Fruit fly (Drosophila melanogaster) whole organism, wandering third instar larva: ENCODE data around the gene Ms.

ENCODE experiments used
- CG32264 ChIP-seq: fragments of 200-800 bp; sonication (Bioruptor generic); optimal IDR thresholded peaks from 2 replicates; lab custom pipeline; 2016; ENCODE audit warnings: missing biosample characterization, missing genetic modification characterization
- CG9705 ChIP-seq: fragments of 200-800 bp; sonication (Bioruptor generic); optimal IDR thresholded peaks from 2 replicates; lab custom pipeline; 2018; ENCODE audit warnings: missing biosample characterization, mild to moderate bottlenecking, missing genetic modification characterization
- CrebA ChIP-seq: fragments of 200-800 bp; sonication (Bioruptor generic); optimal IDR thresholded peaks from 2 replicates; lab custom pipeline; 2016; ENCODE audit warnings: missing biosample characterization, mild to moderate bottlenecking, missing genetic modification characterization, borderline replicate concordance
- Dif ChIP-seq: fragments of 200-275, 200-300 bp; sonication (Bioruptor generic); optimal IDR thresholded peaks from 2 replicates; lab custom pipeline; 2018; ENCODE audit warnings: missing biosample characterization, missing genetic modification characterization; ENCODE audit not compliant: partially characterized antibody
- GATAd ChIP-seq: sonication (Bioruptor generic); optimal IDR thresholded peaks from 2 replicates; lab custom pipeline; 2016; ENCODE audit warnings: missing biosample characterization, missing genetic modification characterization
- HLH106 ChIP-seq: fragments of 200-800 bp; optimal IDR thresholded peaks from 3 replicates; lab custom pipeline; 2019; ENCODE audit warnings: missing biosample characterization, mild to moderate bottlenecking, missing genetic modification characterization, moderate library complexity
- Hnf4 ChIP-seq: fragments of 200-800 bp; sonication (Bioruptor generic); optimal IDR thresholded peaks from 2 replicates; lab custom pipeline; 2016; ENCODE audit warnings: missing biosample characterization, mild to moderate bottlenecking, missing genetic modification characterization
- Hr78 ChIP-seq: fragments of >200 bp; optimal IDR thresholded peaks from 2 replicates; lab custom pipeline; 2017; ENCODE audit warnings: missing biosample characterization, missing genetic modification characterization
- Jra ChIP-seq: sonication (Bioruptor generic); optimal IDR thresholded peaks from 2 replicates; lab custom pipeline; 2016; ENCODE audit warnings: missing biosample characterization, missing genetic modification characterization
- Mio ChIP-seq: sonication (Bioruptor generic); optimal IDR thresholded peaks from 2 replicates; lab custom pipeline; 2016; ENCODE audit warnings: missing biosample characterization, missing genetic modification characterization
- Myc ChIP-seq: fragments of >200 bp; optimal IDR thresholded peaks from 2 replicates; lab custom pipeline; 2017
- OdsH ChIP-seq: fragments of 200-800 bp; sonication (Bioruptor generic); optimal IDR thresholded peaks from 2 replicates; lab custom pipeline; 2016; ENCODE audit warnings: missing biosample characterization, mild to moderate bottlenecking, missing genetic modification characterization
- Rel ChIP-seq, 2 experiments: fragments of 200-800 bp; sonication (Bioruptor generic) in 1 of 2; optimal IDR thresholded peaks; 2 replicates in 1 of 2; 3 replicates in 1 of 2; lab custom pipeline; 2016 to 2019; ENCODE audit warnings: mild to moderate bottlenecking in 2 of 2, missing biosample characterization in 2 of 2, missing genetic modification characterization in 2 of 2, moderate library complexity in 1 of 2
- Vsx2 ChIP-seq: fragments of 200-300, 225-300 bp; sonication (Bioruptor generic); optimal IDR thresholded peaks from 2 replicates; lab custom pipeline; 2018; ENCODE audit warnings: missing biosample characterization, missing genetic modification characterization; ENCODE audit not compliant: partially characterized antibody
- br ChIP-seq: fragments of 200-800 bp; sonication (Bioruptor generic); optimal IDR thresholded peaks from 2 replicates; lab custom pipeline; 2016; ENCODE audit warnings: missing biosample characterization, missing genetic modification characterization
- brk ChIP-seq: fragments of 200-800 bp; sonication (Bioruptor generic); optimal IDR thresholded peaks from 2 replicates; lab custom pipeline; 2016; ENCODE audit warnings: missing biosample characterization, mild to moderate bottlenecking, missing genetic modification characterization
- dl ChIP-seq, 2 experiments: fragments of 175-275, 200-275 bp in 1 of 2; fragments of 200-275 bp in 1 of 2; sonication (Bioruptor generic); optimal IDR thresholded peaks; lab custom pipeline; 2018; ENCODE audit warnings: mild to moderate bottlenecking in 2 of 2, missing biosample characterization in 2 of 2, missing genetic modification characterization in 2 of 2, moderate library complexity in 2 of 2; ENCODE audit not compliant: partially characterized antibody in 2 of 2, insufficient read depth in 1 of 2
- dmrt93B ChIP-seq: fragments of 200-800 bp; sonication (Bioruptor generic); optimal IDR thresholded peaks from 2 replicates; lab custom pipeline; 2018; ENCODE audit warnings: missing biosample characterization, mild to moderate bottlenecking, missing genetic modification characterization
- dsf ChIP-seq: sonication (Bioruptor generic); optimal IDR thresholded peaks from 2 replicates; lab custom pipeline; 2016; ENCODE audit warnings: missing biosample characterization, missing genetic modification characterization, borderline replicate concordance
- foxo ChIP-seq, 2 experiments: fragments of 200-800 bp; sonication (Bioruptor generic); optimal IDR thresholded peaks; 2 replicates in 1 of 2; 3 replicates in 1 of 2; lab custom pipeline; 2016 to 2017; ENCODE audit warnings: missing biosample characterization in 2 of 2, missing genetic modification characterization in 2 of 2
- fru ChIP-seq: fragments of 200-800 bp; sonication (Bioruptor generic); optimal IDR thresholded peaks from 3 replicates; lab custom pipeline; 2016; ENCODE audit warnings: missing biosample characterization, mild to moderate bottlenecking, missing genetic modification characterization
- jim ChIP-seq: fragments of 175-275, 200-325 bp; sonication (Bioruptor generic); optimal IDR thresholded peaks from 2 replicates; lab custom pipeline; 2016; ENCODE audit warnings: missing biosample characterization, mild to moderate bottlenecking, missing genetic modification characterization
- psq ChIP-seq: fragments of 200-800 bp; sonication (Bioruptor generic); optimal IDR thresholded peaks from 3 replicates; lab custom pipeline; 2017; ENCODE audit warnings: missing biosample characterization, mild to moderate bottlenecking, missing genetic modification characterization, moderate library complexity
- rgr ChIP-seq: fragments of 200-800 bp; sonication (Bioruptor generic); optimal IDR thresholded peaks from 3 replicates; lab custom pipeline; 2016; ENCODE audit warnings: missing biosample characterization, mild to moderate bottlenecking, missing genetic modification characterization
- tai ChIP-seq: sonication (Bioruptor generic); optimal IDR thresholded peaks from 2 replicates; lab custom pipeline; 2016; ENCODE audit warnings: missing biosample characterization, missing genetic modification characterization
- woc ChIP-seq: sonication (Bioruptor generic); optimal IDR thresholded peaks from 2 replicates; lab custom pipeline; 2016; ENCODE audit warnings: missing biosample characterization, mild to moderate bottlenecking, missing genetic modification characterization

Gene Ms

DNA sequence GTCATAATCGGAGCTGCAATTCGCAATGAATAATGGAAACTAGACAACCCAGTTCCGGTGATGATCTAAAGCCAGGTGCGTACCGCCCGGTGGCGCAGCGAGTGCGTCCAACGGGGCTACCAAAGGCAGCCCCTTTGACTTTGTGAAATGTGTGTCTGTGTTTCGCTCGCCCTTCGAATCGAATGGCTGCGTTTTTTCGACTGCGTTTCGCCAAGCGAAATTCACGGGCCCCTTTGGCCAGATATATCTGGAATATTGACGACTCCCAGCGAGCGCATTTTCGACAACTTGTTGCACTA lies 22.3 kb upstream of the Ms start:
- TF ChIP-seq Jra (GFP tag; lab: Kevin White, UChicago) (no peak), GATAd (GFP tag; lab: Kevin White, UChicago) (no peak), foxo (GFP tag; optimal IDR thresholded peaks at IDR 0.05; lab: Kevin White, UChicago) (no peak), psq (GFP tag; lab: Kevin White, UChicago) (no peak), jim (no peak), CG9705 (GFP tag; lab: Kevin White, UChicago) (no peak), HLH106 (no peak), brk (no peak), Vsx2 (GFP tag; lab: Kevin White, UChicago) (no peak), OdsH (GFP tag; lab: Kevin White, UChicago) (no peak), Rel (GFP tag; optimal IDR thresholded peaks at IDR 0.05; lab: Kevin White, UChicago) (no peak), Rel (tag; optimal IDR thresholded peaks at IDR 0.05; lab: Kevin White, UChicago) (no peak), CrebA (no peak), Mio (GFP tag; lab: Kevin White, UChicago) (no peak)

DNA sequence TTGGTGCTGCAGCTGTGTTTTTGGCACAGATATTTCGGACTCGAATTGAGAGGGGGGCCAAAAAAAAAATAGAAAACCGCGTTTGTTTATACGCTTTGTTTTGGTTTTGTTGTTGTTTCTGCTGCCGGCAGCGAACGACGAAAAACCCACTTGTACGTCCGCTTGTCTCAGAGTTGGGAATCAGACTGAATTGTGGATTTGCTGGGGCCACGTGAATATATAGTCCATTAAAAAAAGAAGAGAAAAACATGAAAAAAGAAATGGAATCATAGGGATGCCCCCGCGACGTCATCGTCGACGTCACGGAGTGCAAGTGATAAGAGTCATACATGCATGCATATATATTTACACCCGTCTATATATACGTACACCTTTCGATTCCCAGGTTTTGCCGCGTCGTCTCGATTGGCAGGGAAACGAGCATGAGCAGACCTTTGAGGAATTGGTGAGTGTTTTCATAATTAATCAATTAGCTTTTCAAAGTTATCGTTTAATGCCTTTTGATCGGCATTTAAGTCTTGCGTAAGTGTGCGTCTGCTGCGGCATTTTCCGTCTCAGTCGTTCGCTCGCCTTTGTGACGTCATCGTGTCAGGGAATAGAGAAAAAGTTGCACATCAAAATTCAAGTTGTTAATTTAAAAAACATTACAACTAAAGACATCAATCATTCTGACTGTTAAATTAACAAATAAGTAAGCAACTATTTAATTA lies 21.6 kb upstream of the Ms start:
- TF ChIP-seq Rel (GFP tag; optimal IDR thresholded peaks at IDR 0.05; lab: Kevin White, UChicago) (no peak), Rel (tag; optimal IDR thresholded peaks at IDR 0.05; lab: Kevin White, UChicago) (peak; percentile 87), OdsH (GFP tag; lab: Kevin White, UChicago) (no peak), CG32264 (GFP tag; lab: Kevin White, UChicago) (no peak)

DNA sequence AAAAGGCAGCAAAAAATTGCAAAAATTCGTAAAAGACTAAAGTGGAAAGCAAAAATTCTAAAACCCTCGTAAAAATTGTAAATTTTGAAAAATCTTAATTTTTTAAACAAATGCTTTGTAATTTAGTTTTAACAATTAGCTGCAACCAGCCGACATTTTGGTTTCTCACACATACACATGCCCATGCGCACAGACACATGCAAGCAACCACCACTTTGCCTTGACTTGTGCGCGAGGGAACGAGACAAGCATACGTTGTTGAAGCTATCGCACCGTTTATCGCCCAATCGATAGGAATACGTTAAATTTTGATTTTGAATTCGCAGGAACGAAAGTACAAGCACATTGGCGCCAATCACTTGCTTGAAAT lies 21.0 kb upstream of the Ms start:
- TF ChIP-seq CG32264 (GFP tag; lab: Kevin White, UChicago) (no peak), Vsx2 (GFP tag; lab: Kevin White, UChicago) (peak; percentile 96)

DNA sequence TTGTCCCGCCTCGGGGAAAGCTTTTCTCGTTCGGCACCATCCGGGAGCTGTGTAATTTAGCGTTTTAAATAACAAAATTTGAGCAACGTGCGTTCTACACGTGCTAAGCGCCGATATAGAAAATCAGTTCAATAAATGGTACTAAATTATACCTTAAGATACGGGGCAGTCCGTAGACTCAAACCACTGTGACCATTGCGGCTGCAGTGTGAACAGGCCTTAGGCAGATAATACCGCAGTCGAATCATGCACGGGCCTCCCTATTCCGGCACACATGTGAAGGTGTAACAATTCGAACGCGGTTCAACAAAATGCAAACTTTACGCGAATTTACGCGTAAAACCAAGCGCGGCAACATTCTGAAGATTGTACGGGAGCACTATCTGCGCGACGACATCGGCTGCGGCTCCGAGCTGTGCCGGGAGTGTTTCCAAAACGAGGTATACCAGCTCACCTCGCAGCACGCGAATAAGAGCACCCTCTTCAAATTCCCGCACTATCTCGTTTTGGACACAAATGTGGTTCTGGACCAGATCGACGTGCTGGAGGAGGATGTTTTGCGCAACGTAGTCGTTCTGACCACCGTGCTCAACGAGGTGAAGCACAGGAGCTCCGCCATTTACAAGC lies 8.1 kb upstream of the Ms start, which contains the start of the genes Rrp5 and Dis3:
Gene Rrp5, minus strand, starts transcription at position 135 of the 627 bp plus-strand sequence.
Gene Dis3, plus strand, starts transcription at position 252 of the 627 bp plus-strand sequence.
- no peak for TF ChIP-seq HLH106
- TF ChIP-seq Vsx2 (GFP tag; lab: Kevin White, UChicago), result peak; percentile 99
- peak; percentile 68 for TF ChIP-seq Myc
- TF ChIP-seq dl (GFP tag; optimal IDR thresholded peaks at IDR 0.05; lab: Kevin White, UChicago; ENCODE audit: insufficient read depth in 1 of 2, partially characterized antibody in 2 of 2), result peak in 1 of 2 experiments; percentile 16
- peak; percentile 97 for TF ChIP-seq Dif
- no peak for TF ChIP-seq rgr

DNA sequence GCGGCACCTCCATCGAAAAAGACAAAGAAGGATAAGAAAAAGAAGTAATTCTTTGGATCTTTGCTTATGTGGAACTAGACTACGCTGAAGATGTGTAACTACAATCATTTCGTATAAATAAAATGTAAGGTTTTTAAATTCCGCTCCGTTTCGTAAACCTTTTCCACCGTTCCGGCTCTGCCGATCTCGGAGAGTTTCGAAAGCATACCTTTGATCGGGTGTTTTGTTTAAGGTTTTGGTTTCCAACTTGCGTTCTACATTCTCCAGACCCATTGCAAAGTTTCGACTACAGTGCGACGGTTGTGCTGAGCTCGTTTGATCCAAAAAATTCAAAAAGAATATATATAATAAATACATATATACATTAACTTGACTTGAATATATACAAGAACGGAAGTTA lies 4.7 kb upstream of the Ms start, which contains the start of gene CG6432:
Gene CG6432, plus strand, starts transcription at position 301 of the 400 bp plus-strand sequence.
- TF ChIP-seq tai (GFP tag; lab: Kevin White, UChicago), result no peak
- TF ChIP-seq Vsx2 (GFP tag; lab: Kevin White, UChicago), result no peak
- TF ChIP-seq CrebA, result no peak
- no peak for TF ChIP-seq Hr78
- TF ChIP-seq Hnf4 (GFP tag; lab: Kevin White, UChicago), result no peak
- TF ChIP-seq dsf (GFP tag; lab: Kevin White, UChicago), result no peak
- no peak for TF ChIP-seq dmrt93B (GFP tag; lab: Kevin White, UChicago)
- TF ChIP-seq br (GFP tag; lab: Kevin White, UChicago), result no peak
- TF ChIP-seq CG32264 (GFP tag; lab: Kevin White, UChicago), result no peak
- no peak for TF ChIP-seq woc (GFP tag; lab: Kevin White, UChicago)
- no peak for TF ChIP-seq fru (GFP tag; lab: Kevin White, UChicago)
